Worm (Caenorhabditis elegans) whole organism, L1 larva: ENCODE results near the gene C18B2.4.
A peak's percentile ranks its signal among the peaks of the same experiment; 100 is the strongest.

Source experiments
- F16B12.6 ChIP-seq: fragments of 150-350 bp; optimal IDR thresholded peaks from 2 replicates; lab custom pipeline; 2014; ENCODE audit warnings: missing biosample characterization, missing genetic modification characterization
- Y116A8C.19 ChIP-seq: sonication (generic microtip); optimal IDR thresholded peaks from 2 replicates; lab custom pipeline; 2016; ENCODE audit warnings: missing compliant biosample characterization, missing genetic modification characterization, borderline replicate concordance
- alr-1 ChIP-seq: fragments of 200-800 bp; sonication (Bioruptor generic); optimal IDR thresholded peaks from 2 replicates; lab custom pipeline; 2018; ENCODE audit warnings: borderline replicate concordance, mild to moderate bottlenecking, missing genetic modification characterization, missing compliant biosample characterization
- blmp-1 ChIP-seq: fragments of 150-350 bp; optimal IDR thresholded peaks from 2 replicates; lab custom pipeline; 2014; ENCODE audit warnings: missing biosample characterization, missing genetic modification characterization
- ceh-63 ChIP-seq: fragments of 200-800 bp; sonication (Bioruptor generic); optimal IDR thresholded peaks from 2 replicates; lab custom pipeline; 2018; ENCODE audit warnings: mild to moderate bottlenecking, missing genetic modification characterization, missing compliant biosample characterization
- ceh-8 ChIP-seq: fragments of 200-800 bp; sonication (Bioruptor generic); optimal IDR thresholded peaks from 2 replicates; lab custom pipeline; 2018; ENCODE audit warnings: mild to moderate bottlenecking, missing genetic modification characterization, moderate library complexity, missing compliant biosample characterization
- ceh-82 ChIP-seq, 3 experiments: fragments of 150-350 bp in 1 of 3; sonication (generic microtip) in 2 of 3; optimal IDR thresholded peaks; 2 replicates each; lab custom pipeline; 2014 to 2017; ENCODE audit warnings: missing biosample characterization in 3 of 3, missing genetic modification characterization in 3 of 3
- ceh-90 ChIP-seq: sonication (generic microtip); optimal IDR thresholded peaks from 2 replicates; lab custom pipeline; 2016; ENCODE audit warnings: missing genetic modification characterization, missing compliant biosample characterization
- efl-1 ChIP-seq, 4 experiments: fragments of 150-350 bp; optimal IDR thresholded peaks in 3 of 4; peaks in 1 of 4; 1 replicate in 1 of 4; 2 replicates in 3 of 4; lab custom pipeline; 2014; ENCODE audit warnings: missing biosample characterization in 2 of 4, missing genetic modification characterization in 2 of 4, missing genetic modification reagents in 2 of 4
- efl-3 ChIP-seq: fragments of 200-800 bp; sonication (Bioruptor generic); optimal IDR thresholded peaks from 2 replicates; lab custom pipeline; 2018; ENCODE audit warnings: mild to moderate bottlenecking, missing genetic modification characterization, missing compliant biosample characterization
- egl-13 ChIP-seq: sonication (generic microtip); optimal IDR thresholded peaks from 2 replicates; lab custom pipeline; 2016; ENCODE audit warnings: missing genotype, missing genetic modification reagents, missing genetic modification characterization, missing compliant biosample characterization
- elt-2 ChIP-seq: sonication (generic microtip); optimal IDR thresholded peaks from 2 replicates; lab custom pipeline; 2016; ENCODE audit warnings: missing genetic modification characterization, mild to moderate bottlenecking, inconsistent platforms, missing compliant biosample characterization, missing genetic modification reagents
- elt-3 ChIP-seq, 6 experiments: fragments of 150-350 bp in 1 of 6; sonication (generic microtip); optimal IDR thresholded peaks; 2 replicates each; lab custom pipeline; 2017 to 2018; ENCODE audit warnings: missing biosample characterization in 6 of 6, missing genetic modification characterization in 6 of 6, inconsistent platforms in 1 of 6
- ets-5 ChIP-seq: fragments of 200-800 bp; sonication (Bioruptor generic); IDR thresholded peaks from 2 replicates; pipeline ENCODE4 v1.3.6; 2022; ENCODE audit warnings: missing genetic modification characterization, missing compliant biosample characterization
- fkh-10 ChIP-seq: sonication (generic microtip); optimal IDR thresholded peaks from 2 replicates; lab custom pipeline; 2017; ENCODE audit warnings: missing biosample characterization, missing genetic modification reagents, missing genetic modification characterization
- fkh-4 ChIP-seq: sonication (generic microtip); optimal IDR thresholded peaks from 2 replicates; lab custom pipeline; 2016; ENCODE audit warnings: missing compliant biosample characterization, missing genetic modification characterization, borderline replicate concordance
- grh-1 ChIP-seq: fragments of 200-800 bp; sonication (Bioruptor generic); IDR thresholded peaks from 2 replicates; pipeline ENCODE4 v1.3.6; 2022; ENCODE audit warnings: missing genetic modification reagents, missing genetic modification characterization, missing compliant biosample characterization
- hlh-17 ChIP-seq: fragments of 200-800 bp; sonication (Bioruptor generic); optimal IDR thresholded peaks from 2 replicates; lab custom pipeline; 2018; ENCODE audit warnings: missing genetic modification characterization, mild to moderate bottlenecking, missing compliant biosample characterization, moderate library complexity, borderline replicate concordance
- hlh-4 ChIP-seq: sonication (generic microtip); optimal IDR thresholded peaks from 2 replicates; lab custom pipeline; 2016; ENCODE audit warnings: mild to moderate bottlenecking, missing genetic modification characterization, missing compliant biosample characterization
- hpl-2 ChIP-seq: fragments of 150-350 bp; optimal IDR thresholded peaks from 2 replicates; lab custom pipeline; 2014; ENCODE audit warnings: missing biosample characterization, missing genetic modification reagents, missing genetic modification characterization
- irx-1 ChIP-seq: sonication (generic microtip); optimal IDR thresholded peaks from 2 replicates; lab custom pipeline; 2016; ENCODE audit warnings: missing genetic modification characterization, missing compliant biosample characterization
- isw-1 ChIP-seq: fragments of 200-800 bp; sonication (Bioruptor generic); IDR thresholded peaks from 2 replicates; pipeline ENCODE4 v1.3.6; 2022; ENCODE audit warnings: missing genetic modification characterization, missing compliant biosample characterization
- lin-39 ChIP-seq: fragments of 150-350 bp; optimal IDR thresholded peaks from 2 replicates; lab custom pipeline; 2014; ENCODE audit warnings: missing biosample characterization, missing genetic modification reagents, missing genetic modification characterization
- nhr-11 ChIP-seq: fragments of 150-350 bp; optimal IDR thresholded peaks from 2 replicates; lab custom pipeline; 2014; ENCODE audit warnings: missing biosample characterization, missing genetic modification characterization
- nhr-12 ChIP-seq: sonication (generic microtip); optimal IDR thresholded peaks from 2 replicates; lab custom pipeline; 2017; ENCODE audit warnings: missing biosample characterization, missing genetic modification characterization
- nhr-19 ChIP-seq: fragments of 200-800 bp; sonication (Bioruptor generic); conservative IDR thresholded peaks from 2 replicates; pipeline ENCODE4 v1.3.6; 2022; ENCODE audit warnings: missing genetic modification characterization, missing compliant biosample characterization
- nhr-20 ChIP-seq: sonication (generic microtip); optimal IDR thresholded peaks from 2 replicates; lab custom pipeline; 2016; ENCODE audit warnings: mild to moderate bottlenecking, missing genetic modification characterization, missing compliant biosample characterization
- nhr-237 ChIP-seq: fragments of 150-350 bp; optimal IDR thresholded peaks from 2 replicates; lab custom pipeline; 2014; ENCODE audit warnings: missing biosample characterization, missing genetic modification characterization
- nhr-28 ChIP-seq: fragments of 150-350 bp; optimal IDR thresholded peaks from 2 replicates; lab custom pipeline; 2014; ENCODE audit warnings: missing biosample characterization, missing genetic modification characterization
- nhr-71 ChIP-seq: sonication (generic microtip); optimal IDR thresholded peaks from 2 replicates; lab custom pipeline; 2016; ENCODE audit warnings: mild to moderate bottlenecking, missing genetic modification characterization, moderate library complexity, missing compliant biosample characterization
- nhr-84 ChIP-seq: sonication (generic microtip); optimal IDR thresholded peaks from 2 replicates; lab custom pipeline; 2017; ENCODE audit warnings: missing biosample characterization, missing genetic modification characterization
- nhr-85 ChIP-seq: sonication (generic microtip); peaks from one replicate; lab custom pipeline; 2016; ENCODE audit warnings: missing genetic modification characterization, inconsistent platforms, missing compliant biosample characterization
- nhr-90 ChIP-seq: sonication (generic microtip); optimal IDR thresholded peaks from 2 replicates; lab custom pipeline; 2016; ENCODE audit warnings: mild to moderate bottlenecking, missing genetic modification characterization, missing compliant biosample characterization; ENCODE audit not compliant: poor library complexity
- pax-3 ChIP-seq: fragments of 200-800 bp; sonication (Bioruptor generic); optimal IDR thresholded peaks from 2 replicates; lab custom pipeline; 2018; ENCODE audit warnings: mild to moderate bottlenecking, missing genetic modification characterization, moderate library complexity, missing compliant biosample characterization
- pqm-1 ChIP-seq: sonication (generic microtip); optimal IDR thresholded peaks from 3 replicates; lab custom pipeline; 2017; ENCODE audit warnings: missing biosample characterization, missing genetic modification characterization
- snu-23 ChIP-seq: sonication (generic microtip); optimal IDR thresholded peaks from 2 replicates; lab custom pipeline; 2016; ENCODE audit warnings: missing genetic modification characterization, missing compliant biosample characterization
- sox-4 ChIP-seq: sonication (generic microtip); optimal IDR thresholded peaks from 2 replicates; lab custom pipeline; 2016; ENCODE audit warnings: missing genetic modification characterization, missing compliant biosample characterization
- sptf-1 ChIP-seq: fragments of 150-350 bp; optimal IDR thresholded peaks from 2 replicates; lab custom pipeline; 2014; ENCODE audit warnings: missing biosample characterization, missing genetic modification characterization
- tbx-2 ChIP-seq: sonication (generic microtip); optimal IDR thresholded peaks from 2 replicates; lab custom pipeline; 2016; ENCODE audit warnings: missing genetic modification characterization, missing compliant biosample characterization
- tlp-1 ChIP-seq: fragments of 150-350 bp; optimal IDR thresholded peaks from 2 replicates; lab custom pipeline; 2014; ENCODE audit warnings: missing biosample characterization, missing genetic modification characterization
- unc-130 ChIP-seq: fragments of 150-350 bp; optimal IDR thresholded peaks from 2 replicates; lab custom pipeline; 2017; ENCODE audit warnings: missing biosample characterization, missing genetic modification characterization, inconsistent platforms
- unc-30 ChIP-seq: sonication (generic microtip); optimal IDR thresholded peaks from 2 replicates; lab custom pipeline; 2017; ENCODE audit warnings: missing biosample characterization, missing genetic modification characterization
- unc-62 ChIP-seq: fragments of 150-350 bp; optimal IDR thresholded peaks from 2 replicates; lab custom pipeline; 2014; ENCODE audit warnings: missing biosample characterization, missing genetic modification reagents, missing genetic modification characterization
- unc-86 ChIP-seq: sonication (generic microtip); optimal IDR thresholded peaks from 2 replicates; lab custom pipeline; 2016; ENCODE audit warnings: missing genetic modification characterization, missing compliant biosample characterization
- unc-98 ChIP-seq: fragments of 200-800 bp; sonication (Bioruptor generic); IDR thresholded peaks from 2 replicates; pipeline ENCODE4 v1.3.6; 2022; ENCODE audit warnings: missing genetic modification characterization, missing compliant biosample characterization
- vab-15 ChIP-seq: sonication (generic microtip); optimal IDR thresholded peaks from 2 replicates; lab custom pipeline; 2017; ENCODE audit warnings: missing genotype, mild to moderate bottlenecking, missing genetic modification characterization, missing compliant biosample characterization
- xbp-1 ChIP-seq: sonication (generic microtip); optimal IDR thresholded peaks from 2 replicates; lab custom pipeline; 2016; ENCODE audit warnings: missing genetic modification characterization, missing compliant biosample characterization
- zag-1 ChIP-seq: fragments of 150-350 bp; optimal IDR thresholded peaks from 2 replicates; lab custom pipeline; 2014; ENCODE audit warnings: missing biosample characterization, missing genetic modification characterization
- zip-4 ChIP-seq: fragments of 200-800 bp; sonication (Bioruptor generic); optimal IDR thresholded peaks from 2 replicates; lab custom pipeline; 2018; ENCODE audit warnings: mild to moderate bottlenecking, missing genetic modification characterization, moderate library complexity, missing compliant biosample characterization
- ztf-11 ChIP-seq, 2 experiments: sonication (generic microtip); optimal IDR thresholded peaks; 2 replicates each; lab custom pipeline; 2016 to 2017; ENCODE audit warnings: missing genetic modification characterization in 2 of 2, missing biosample characterization in 1 of 2, missing compliant biosample characterization in 1 of 2
- ztf-4 ChIP-seq: fragments of 150-350 bp; optimal IDR thresholded peaks from 2 replicates; lab custom pipeline; 2014; ENCODE audit warnings: missing biosample characterization, missing genetic modification characterization

C18B2.4 gene

ce11 chrX:3650100-3650809 is 44.7 kb upstream of the C18B2.4 start, which contains the start of the genes sax-1 and R11G1.2 (continued):
- peak; percentile 71 for TF ChIP-seq nhr-71
- no peak for TF ChIP-seq ceh-8 (GFP tag; lab: Kevin White, UChicago)
- no peak for TF ChIP-seq egl-13 (tag; lab: Kevin White, UChicago)
- no peak for TF ChIP-seq nhr-11 (tag; lab: Kevin White, UChicago)
- peak; percentile 43 for TF ChIP-seq nhr-90
- no peak for TF ChIP-seq fkh-4 (tag; lab: Kevin White, UChicago)
- TF ChIP-seq unc-30 (tag; lab: Kevin White, UChicago): no peak
- peak in 1 of 2 experiments; percentile 40 for TF ChIP-seq ztf-11 (tag; optimal IDR thresholded peaks at IDR 0.05; lab: Kevin White, UChicago)
- TF ChIP-seq sox-4: no peak
- TF ChIP-seq nhr-20 (tag; lab: Kevin White, UChicago): peak; percentile 62
- TF ChIP-seq tlp-1 (tag; lab: Kevin White, UChicago): no peak
- peak; percentile 75 for TF ChIP-seq nhr-85 (tag; lab: Kevin White, UChicago)
- TF ChIP-seq irx-1 (tag; lab: Kevin White, UChicago): peak; percentile 27
- peak; percentile 42; the same call in 1 of the 2 replicates for TF ChIP-seq nhr-19
- peak; percentile 29 to 45 for TF ChIP-seq efl-1 (optimal IDR thresholded peaks at IDR 0.05; lab: Kevin White, UChicago)
- peak; percentile 20 to 93 for TF ChIP-seq efl-1 (GFP tag; optimal IDR thresholded peaks at IDR 0.05 in 1 of 2; lab: Kevin White, UChicago)
- no peak for TF ChIP-seq pqm-1 (tag; lab: Kevin White, UChicago)
- no peak for TF ChIP-seq hlh-17 (GFP tag; lab: Kevin White, UChicago)
- peak; percentile 64 for TF ChIP-seq snu-23 (GFP tag; lab: Kevin White, UChicago)
- TF ChIP-seq nhr-28 (tag; lab: Kevin White, UChicago): no peak
- no peak for TF ChIP-seq alr-1 (tag; lab: Kevin White, UChicago)
- TF ChIP-seq efl-3 (GFP tag; lab: Kevin White, UChicago): no peak
- TF ChIP-seq sptf-1 (tag; lab: Kevin White, UChicago): no peak
- TF ChIP-seq lin-39 (tag; lab: Kevin White, UChicago): peak; percentile 3
- no peak for TF ChIP-seq hlh-4 (tag; lab: Kevin White, UChicago)
- TF ChIP-seq blmp-1: peak; percentile 85
- no peak for TF ChIP-seq unc-62
- no peak for TF ChIP-seq Y116A8C.19 (tag; lab: Kevin White, UChicago)
- TF ChIP-seq pax-3 (tag; lab: Kevin White, UChicago): no peak
- peak; percentile 6 for TF ChIP-seq elt-2 (tag; lab: Kevin White, UChicago)
- no peak for TF ChIP-seq ceh-90 (tag; lab: Kevin White, UChicago)
- peak in 2 of 3 experiments; percentile 1 to 53 for TF ChIP-seq ceh-82 (tag; optimal IDR thresholded peaks at IDR 0.05; lab: Kevin White, UChicago)
- no peak for TF ChIP-seq zip-4 (GFP tag; lab: Kevin White, UChicago)
- TF ChIP-seq ztf-4 (tag; lab: Kevin White, UChicago): no peak
- peak; percentile 89 for TF ChIP-seq F16B12.6 (tag; lab: Kevin White, UChicago)
- no peak for TF ChIP-seq ceh-63 (GFP tag; lab: Kevin White, UChicago)
- peak; percentile 5; the same call in 1 of the 2 replicates for TF ChIP-seq isw-1 (GFP tag; lab: Robert Waterston, UW)
- TF ChIP-seq hpl-2 (GFP tag; lab: Kevin White, UChicago): no peak
- no peak for TF ChIP-seq vab-15 (tag; lab: Kevin White, UChicago)
- no peak for TF ChIP-seq nhr-84 (tag; lab: Kevin White, UChicago)
- no peak for TF ChIP-seq nhr-237 (tag; lab: Kevin White, UChicago)
- no peak for TF ChIP-seq zag-1 (tag; lab: Kevin White, UChicago)
- TF ChIP-seq fkh-10: no peak
- peak; percentile 49 for TF ChIP-seq tbx-2 (tag; lab: Kevin White, UChicago)
- no peak for TF ChIP-seq ets-5
- TF ChIP-seq xbp-1 (tag; lab: Kevin White, UChicago): peak; percentile 53
- no peak for TF ChIP-seq unc-130
- peak; percentile 30 for TF ChIP-seq unc-86 (tag; lab: Kevin White, UChicago)
- TF ChIP-seq nhr-12 (tag; lab: Kevin White, UChicago): no peak
- no peak for TF ChIP-seq unc-98 (GFP tag; lab: Robert Waterston, UW)
- no peak for TF ChIP-seq grh-1 (GFP tag; lab: Robert Waterston, UW)
- no peak for TF ChIP-seq elt-3 (tag; optimal IDR thresholded peaks at IDR 0.05; lab: Kevin White, UChicago)
